Worm (Caenorhabditis elegans) whole organism, L4 larva: ENCODE results near the gene lys-10.

Source experiments
- F44E2.7 ChIP-seq: fragments of 200-800 bp; sonication (Bioruptor generic); IDR thresholded peaks from 2 replicates; pipeline ENCODE4 v2.1.2; 2022; ENCODE audit warnings: missing genetic modification characterization, missing compliant biosample characterization
- ZK546.5 ChIP-seq, 2 experiments: sonication (generic microtip); optimal IDR thresholded peaks; 2 replicates each; lab custom pipeline; 2017; ENCODE audit warnings: missing biosample characterization in 2 of 2, missing genetic modification characterization in 2 of 2
- aly-2 ChIP-seq: sonication (generic microtip); optimal IDR thresholded peaks from 2 replicates; lab custom pipeline; 2018; ENCODE audit warnings: missing biosample characterization, missing genetic modification characterization
- dmd-6 ChIP-seq: fragments of 200-800 bp; sonication (Bioruptor generic); IDR thresholded peaks from 2 replicates; pipeline ENCODE4 v1.3.6; 2022; ENCODE audit warnings: missing genetic modification reagents, missing genetic modification characterization, missing compliant biosample characterization
- dpl-1 ChIP-seq: fragments of 150-350 bp; optimal IDR thresholded peaks from 2 replicates; lab custom pipeline; 2014; ENCODE audit warnings: missing biosample characterization, missing genetic modification reagents, missing genetic modification characterization
- fkh-10 ChIP-seq: fragments of 150-350 bp; optimal IDR thresholded peaks from 2 replicates; lab custom pipeline; 2014; ENCODE audit warnings: missing biosample characterization, missing genetic modification reagents, missing genetic modification characterization
- nhr-237 ChIP-seq: sonication (generic microtip); optimal IDR thresholded peaks from 2 replicates; lab custom pipeline; 2017; ENCODE audit warnings: missing biosample characterization, missing genetic modification characterization
- nhr-28 ChIP-seq: fragments of 150-350 bp; optimal IDR thresholded peaks from 2 replicates; lab custom pipeline; 2014; ENCODE audit warnings: missing biosample characterization, missing genetic modification characterization
- nhr-77 ChIP-seq: fragments of 150-350 bp; optimal IDR thresholded peaks from 2 replicates; lab custom pipeline; 2014; ENCODE audit warnings: missing biosample characterization, missing genetic modification characterization
- pqm-1 ChIP-seq: sonication (generic microtip); optimal IDR thresholded peaks from 2 replicates; lab custom pipeline; 2017; ENCODE audit warnings: missing biosample characterization, missing genetic modification characterization

DNA sequence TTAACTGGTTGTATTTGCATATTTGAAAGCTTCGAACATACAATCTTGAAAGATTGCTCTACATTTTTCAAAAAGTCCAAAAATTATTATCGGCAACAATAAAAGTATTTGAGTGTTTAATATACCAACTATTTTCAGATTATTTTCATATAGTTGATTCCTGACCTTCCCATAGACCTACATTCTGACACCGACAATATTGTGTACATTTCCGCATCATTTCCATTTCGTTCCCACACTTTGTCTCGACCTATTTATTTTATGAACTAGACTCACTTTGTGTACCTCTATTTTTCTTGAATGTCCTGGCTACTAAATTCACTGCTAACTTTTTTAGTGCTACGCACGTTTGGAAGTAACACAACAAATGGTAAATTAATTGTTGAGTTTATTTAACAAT, 9.8 kb downstream of the lys-10 start, which contains the start of gene lgc-5:
- TF ChIP-seq dpl-1 (GFP tag; lab: Kevin White, UChicago) (no peak), pqm-1 (tag; lab: Kevin White, UChicago) (no peak), ZK546.5 (tag; optimal IDR thresholded peaks at IDR 0.05; lab: Kevin White, UChicago) (no peak), nhr-28 (tag; lab: Kevin White, UChicago) (no peak), fkh-10 (GFP tag; lab: Kevin White, UChicago) (no peak), aly-2 (tag; lab: Kevin White, UChicago) (no peak), F44E2.7 (no peak), nhr-77 (tag; lab: Kevin White, UChicago) (no peak), dmd-6 (GFP tag; lab: Robert Waterston, UW) (no peak), nhr-237 (tag; lab: Kevin White, UChicago) (no peak)
